Fruit fly (Drosophila melanogaster): ENCODE data around the gene CG15169.

Gene CG15169

DNA sequence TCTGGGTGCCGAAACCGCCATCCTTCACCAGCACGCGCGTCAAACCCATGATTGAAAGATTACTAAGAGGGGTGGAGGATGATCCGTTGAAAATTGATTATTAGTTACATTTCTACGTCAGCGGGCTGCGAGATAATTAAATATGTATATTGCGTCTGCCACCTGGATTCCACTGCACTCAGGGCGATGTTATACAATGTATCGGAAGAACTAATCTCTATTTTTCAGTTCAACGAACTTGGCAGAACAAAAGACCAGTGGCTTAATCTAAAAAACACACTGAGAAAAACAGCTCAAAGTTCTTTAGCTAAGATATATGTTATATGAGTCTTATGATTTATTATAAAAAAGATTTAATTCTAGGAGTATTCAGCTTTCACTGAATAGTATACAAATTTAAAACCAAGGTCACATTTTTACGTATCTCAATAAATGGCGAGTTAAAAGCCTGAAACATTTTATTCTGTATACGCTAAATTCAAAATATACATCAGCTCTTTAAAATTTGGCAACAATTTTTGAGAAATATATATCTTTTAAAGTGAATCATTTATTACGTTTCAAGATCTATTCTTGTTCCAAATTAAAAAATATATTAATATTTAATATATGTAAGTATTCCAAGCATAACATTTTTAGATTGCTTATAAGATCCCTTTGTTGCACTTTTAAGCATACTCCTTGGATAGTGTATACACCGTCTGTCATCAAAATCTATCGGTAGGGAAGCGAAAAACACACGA is 37.1 kb upstream of the CG15169 start (continued):
- TF ChIP-seq btn (GFP tag; optimal IDR thresholded peaks at IDR 0.05) (no peak), grn (GFP tag; optimal IDR thresholded peaks at IDR 0.05) (no peak), CG11398 (GFP tag; optimal IDR thresholded peaks at IDR 0.05) (no peak), CG17361 (GFP tag; IDR thresholded peaks at IDR 0.05) (peak; percentile 72; the same call in 2 of the 3 replicates), CG42726 (GFP tag; IDR thresholded peaks at IDR 0.05; ENCODE audit: partially characterized antibody) (no peak), CG15601 (tag; optimal IDR thresholded peaks at IDR 0.05) (no peak), CG4730 (GFP tag; IDR thresholded peaks at IDR 0.05) (no peak), ind (GFP tag; optimal IDR thresholded peaks at IDR 0.05) (no peak), CG6854 (GFP tag; optimal IDR thresholded peaks at IDR 0.05) (no peak), p53 (GFP tag; optimal IDR thresholded peaks at IDR 0.05) (no peak), kay (GFP tag; optimal IDR thresholded peaks at IDR 0.05) (no peak), zen2 (GFP tag; IDR thresholded peaks at IDR 0.05; ENCODE audit: partially characterized antibody) (no peak), fd102C (GFP tag; optimal IDR thresholded peaks at IDR 0.05) (no peak), CG31388 (GFP tag; optimal IDR thresholded peaks at IDR 0.05) (no peak), CG12219 (GFP tag; optimal IDR thresholded peaks at IDR 0.05) (no peak), vvl (GFP tag; IDR thresholded peaks at IDR 0.05) (no peak), ci (GFP tag; IDR thresholded peaks at IDR 0.05) (no peak), pum (GFP tag; optimal IDR thresholded peaks at IDR 0.05) (no peak), CG18619 (GFP tag; optimal IDR thresholded peaks at IDR 0.05) (no peak), CG13296 (GFP tag; optimal IDR thresholded peaks at IDR 0.05) (no peak), tin (GFP tag; optimal IDR thresholded peaks at IDR 0.05) (no peak), bcd (GFP tag; optimal IDR thresholded peaks at IDR 0.05) (no peak), lmd (GFP tag; IDR thresholded peaks at IDR 0.05) (no peak), CG8944 (GFP tag; optimal IDR thresholded peaks at IDR 0.05) (no peak), Lhr (GFP tag; optimal IDR thresholded peaks at IDR 0.05) (no peak), CG9609 (GFP tag; optimal IDR thresholded peaks at IDR 0.05) (no peak), CG16815 (GFP tag; optimal IDR thresholded peaks at IDR 0.05) (no peak), tio (GFP tag; optimal IDR thresholded peaks at IDR 0.05) (no peak), CG13624 (GFP tag; optimal IDR thresholded peaks at IDR 0.05) (no peak), br (optimal IDR thresholded peaks at IDR 0.05) (no peak), Dll (GFP tag; IDR thresholded peaks at IDR 0.05; ENCODE audit: partially characterized antibody) (no peak), Scr (GFP tag; IDR thresholded peaks at IDR 0.05; ENCODE audit: partially characterized antibody) (no peak), ase (GFP tag; IDR thresholded peaks at IDR 0.05) (no peak), ewg (GFP tag; optimal IDR thresholded peaks at IDR 0.05) (no peak), CG32532 (GFP tag; IDR thresholded peaks at IDR 0.05) (peak; percentile 19; the same call in 1 of the 2 replicates), crol (GFP tag; IDR thresholded peaks at IDR 0.05) (no peak), CG10654 (GFP tag; optimal IDR thresholded peaks at IDR 0.05) (no peak), ash1 (GFP tag; optimal IDR thresholded peaks at IDR 0.05) (no peak), Neu2 (GFP tag; optimal IDR thresholded peaks at IDR 0.05; ENCODE audit: borderline replicate concordance) (no peak), yki (optimal IDR thresholded peaks at IDR 0.05) (no peak), CG10431 (GFP tag; optimal IDR thresholded peaks at IDR 0.05) (no peak), unc-4 (GFP tag; IDR thresholded peaks at IDR 0.05; ENCODE audit: partially characterized antibody) (no peak), CG4360 (GFP tag; IDR thresholded peaks at IDR 0.05) (no peak), ara (GFP tag; IDR thresholded peaks at IDR 0.05) (no peak), dati (GFP tag; IDR thresholded peaks at IDR 0.05) (no peak), CG10267 (tag; optimal IDR thresholded peaks at IDR 0.05) (peak; percentile 13), CG3281 (GFP tag; optimal IDR thresholded peaks at IDR 0.05) (peak; percentile 56), Pdp1 (GFP tag; optimal IDR thresholded peaks at IDR 0.05) (peak in 1 of 2 experiments; percentile 89), Atf3 (GFP tag; optimal IDR thresholded peaks at IDR 0.05) (no peak), CG17912 (GFP tag; optimal IDR thresholded peaks at IDR 0.05) (no peak), CG2889 (GFP tag; IDR thresholded peaks at IDR 0.05) (no peak)

All from whole organism, embryonic.